Worm (Caenorhabditis elegans) whole organism, L4 larva: ENCODE results near the gene Y32F6A.4.
A peak's percentile ranks its signal among the peaks of the same experiment; 100 is the strongest.

Experiments
- D1046.2 ChIP-seq: fragments of 200-800 bp; sonication (Bioruptor generic); IDR thresholded peaks from 2 replicates; pipeline ENCODE4 v1.3.6; 2022; ENCODE audit warnings: missing genetic modification characterization, missing compliant biosample characterization
- R02D3.7 ChIP-seq: fragments of 150-350 bp; sonication (generic microtip); optimal IDR thresholded peaks from 3 replicates; lab custom pipeline; 2014; ENCODE audit warnings: missing biosample characterization, missing genetic modification characterization
- Y105C5A.15 ChIP-seq: fragments of 200-800 bp; sonication (Bioruptor generic); IDR thresholded peaks from 2 replicates; pipeline ENCODE4 v1.3.6; 2022; ENCODE audit warnings: missing genetic modification characterization, missing compliant biosample characterization
- Y48G9A.11 ChIP-seq: fragments of 200-800 bp; sonication (Bioruptor generic); IDR thresholded peaks from 2 replicates; pipeline ENCODE4 v1.3.6; 2022; ENCODE audit warnings: missing genetic modification reagents, missing genetic modification characterization, missing compliant biosample characterization
- ZK337.2 ChIP-seq: fragments of 200-800 bp; sonication (Bioruptor generic); IDR thresholded peaks from 2 replicates; pipeline ENCODE4 v1.3.6; 2022; ENCODE audit warnings: missing genetic modification reagents, missing genetic modification characterization, missing compliant biosample characterization
- aha-1 ChIP-seq: fragments of 150-350 bp; peaks from one replicate; lab custom pipeline; 2014; ENCODE audit warnings: missing biosample characterization, missing genetic modification characterization
- aly-2 ChIP-seq: sonication (generic microtip); optimal IDR thresholded peaks from 2 replicates; lab custom pipeline; 2018; ENCODE audit warnings: missing biosample characterization, missing genetic modification characterization
- ama-1 ChIP-seq: fragments of 150-350 bp; optimal IDR thresholded peaks from 2 replicates; lab custom pipeline; 2014; ENCODE audit warnings: inconsistent platforms, mixed read lengths
- arid-1 ChIP-seq: fragments of 200-800 bp; sonication (Bioruptor generic); conservative IDR thresholded peaks from 2 replicates; pipeline ENCODE4 v1.3.6; 2022; ENCODE audit warnings: missing genetic modification reagents, missing genetic modification characterization, missing compliant biosample characterization
- attf-4 ChIP-seq: sonication (generic microtip); optimal IDR thresholded peaks from 3 replicates; lab custom pipeline; 2017; ENCODE audit warnings: missing biosample characterization, missing genetic modification characterization
- ceh-82 ChIP-seq: sonication (generic microtip); optimal IDR thresholded peaks from 2 replicates; lab custom pipeline; 2017; ENCODE audit warnings: missing biosample characterization, missing genetic modification characterization
- ces-1 ChIP-seq: fragments of 150-350 bp; sonication (generic microtip); optimal IDR thresholded peaks from 4 replicates; lab custom pipeline; 2014; ENCODE audit warnings: missing biosample characterization, missing genetic modification reagents, missing genetic modification characterization
- cey-2 ChIP-seq: sonication (generic microtip); optimal IDR thresholded peaks from 3 replicates; lab custom pipeline; 2017; ENCODE audit warnings: missing genetic modification characterization, mild to moderate bottlenecking, missing compliant biosample characterization, antibody characterized with exemption, borderline replicate concordance; ENCODE audit not compliant: insufficient read depth
- ctbp-1 ChIP-seq: fragments of 200-800 bp; sonication (Bioruptor generic); IDR thresholded peaks from 2 replicates; pipeline ENCODE4 v1.3.6; 2022; ENCODE audit warnings: missing genetic modification reagents, missing genetic modification characterization, missing compliant biosample characterization
- daf-16 ChIP-seq, 3 experiments: sonication (generic microtip); optimal IDR thresholded peaks; 2 replicates each; lab custom pipeline; 2016 to 2017; ENCODE audit warnings: missing genetic modification characterization in 3 of 3, missing genetic modification reagents in 3 of 3, mild to moderate bottlenecking in 2 of 3, missing compliant biosample characterization in 2 of 3, missing biosample characterization in 1 of 3, moderate library complexity in 1 of 3
- daf-8 ChIP-seq: fragments of 200-800 bp; sonication (Bioruptor generic); IDR thresholded peaks from 2 replicates; pipeline ENCODE4 v1.3.6; 2022; ENCODE audit warnings: missing genetic modification characterization, missing compliant biosample characterization
- dmd-6 ChIP-seq: fragments of 200-800 bp; sonication (Bioruptor generic); IDR thresholded peaks from 2 replicates; pipeline ENCODE4 v1.3.6; 2022; ENCODE audit warnings: missing genetic modification reagents, missing genetic modification characterization, missing compliant biosample characterization
- dve-1 ChIP-seq: sonication (generic microtip); optimal IDR thresholded peaks from 2 replicates; lab custom pipeline; 2017; ENCODE audit warnings: antibody characterized with exemption, mild to moderate bottlenecking, missing genetic modification characterization, missing compliant biosample characterization; ENCODE audit not compliant: insufficient read depth
- fos-1 ChIP-seq: fragments of 150-350 bp; optimal IDR thresholded peaks from 2 replicates; lab custom pipeline; 2014; ENCODE audit warnings: missing biosample characterization, missing genetic modification characterization
- gei-8 ChIP-seq: fragments of 200-800 bp; sonication (Bioruptor generic); optimal IDR thresholded peaks from 2 replicates; lab custom pipeline; 2018; ENCODE audit warnings: mild to moderate bottlenecking, missing genetic modification characterization, missing compliant biosample characterization
- hlh-30 ChIP-seq: sonication (generic microtip); optimal IDR thresholded peaks from 2 replicates; lab custom pipeline; 2017; ENCODE audit warnings: antibody characterized with exemption, mild to moderate bottlenecking, missing genetic modification characterization, missing compliant biosample characterization; ENCODE audit not compliant: insufficient read depth
- hmg-1.1 ChIP-seq: fragments of 200-800 bp; sonication (Bioruptor generic); IDR thresholded peaks from 2 replicates; pipeline ENCODE4 v1.3.6; 2022; ENCODE audit warnings: missing genetic modification reagents, missing genetic modification characterization, missing compliant biosample characterization
- jun-1 ChIP-seq: fragments of 150-350 bp; optimal IDR thresholded peaks from 2 replicates; lab custom pipeline; 2014; ENCODE audit warnings: missing biosample characterization, missing genetic modification reagents, missing genetic modification characterization
- lin-13 ChIP-seq: fragments of 150-350 bp; optimal IDR thresholded peaks from 2 replicates; lab custom pipeline; 2014; ENCODE audit warnings: missing biosample characterization, missing genetic modification reagents, missing genetic modification characterization
- lin-39 ChIP-seq: fragments of 150-350 bp; optimal IDR thresholded peaks from 2 replicates; lab custom pipeline; 2014; ENCODE audit warnings: missing biosample characterization, missing genetic modification reagents, missing genetic modification characterization
- lir-3 ChIP-seq: sonication (generic microtip); optimal IDR thresholded peaks from 2 replicates; lab custom pipeline; 2016; ENCODE audit warnings: mild to moderate bottlenecking, missing genetic modification characterization, missing compliant biosample characterization
- mdt-29 ChIP-seq: fragments of 200-800 bp; sonication (Bioruptor generic); IDR thresholded peaks from 2 replicates; pipeline ENCODE4 v1.3.6; 2022; ENCODE audit warnings: missing genetic modification reagents, missing genetic modification characterization, missing compliant biosample characterization
- mep-1 ChIP-seq: fragments of 150-350 bp; sonication (generic microtip); optimal IDR thresholded peaks from 3 replicates; lab custom pipeline; 2014; ENCODE audit warnings: missing biosample characterization, missing genetic modification characterization
- mxl-3 ChIP-seq: fragments of 200-800 bp; sonication (Bioruptor generic); optimal IDR thresholded peaks from 2 replicates; lab custom pipeline; 2018; ENCODE audit warnings: mild to moderate bottlenecking, missing genetic modification characterization, missing compliant biosample characterization
- nhr-11 ChIP-seq: fragments of 150-350 bp; optimal IDR thresholded peaks from 2 replicates; lab custom pipeline; 2014; ENCODE audit warnings: missing biosample characterization, missing genetic modification characterization
- nhr-111 ChIP-seq: fragments of 200-800 bp; sonication (Bioruptor generic); optimal IDR thresholded peaks from 2 replicates; lab custom pipeline; 2018; ENCODE audit warnings: mild to moderate bottlenecking, missing genetic modification characterization, missing compliant biosample characterization
- nhr-28 ChIP-seq: fragments of 150-350 bp; optimal IDR thresholded peaks from 2 replicates; lab custom pipeline; 2014; ENCODE audit warnings: missing biosample characterization, missing genetic modification characterization
- nhr-41 ChIP-seq: fragments of 200-800 bp; sonication (Bioruptor generic); IDR thresholded peaks from 2 replicates; pipeline ENCODE4 v1.3.6; 2022; ENCODE audit warnings: missing genetic modification reagents, missing genetic modification characterization, missing compliant biosample characterization
- nhr-77 ChIP-seq: fragments of 150-350 bp; optimal IDR thresholded peaks from 2 replicates; lab custom pipeline; 2014; ENCODE audit warnings: missing biosample characterization, missing genetic modification characterization
- pha-4 ChIP-seq, 2 experiments: fragments of 150-350 bp in 1 of 2; fragments of 200-800 bp in 1 of 2; sonication (Bioruptor generic) in 1 of 2; IDR thresholded peaks in 1 of 2; optimal IDR thresholded peaks in 1 of 2; 2 replicates each; pipeline versions ENCODE4 v1.3.6 to Lab custom; 2014 to 2022; ENCODE audit warnings: missing genetic modification characterization in 2 of 2, missing genetic modification reagents in 2 of 2, missing biosample characterization in 1 of 2, missing compliant biosample characterization in 1 of 2
- pqm-1 ChIP-seq: sonication (generic microtip); optimal IDR thresholded peaks from 2 replicates; lab custom pipeline; 2017; ENCODE audit warnings: missing biosample characterization, missing genetic modification characterization
- set-16 ChIP-seq: fragments of 200-800 bp; sonication (Bioruptor generic); IDR thresholded peaks from 2 replicates; pipeline ENCODE4 v1.3.6; 2022; ENCODE audit warnings: missing genetic modification reagents, missing genetic modification characterization, missing compliant biosample characterization
- skn-1 ChIP-seq: fragments of 150-350 bp; optimal IDR thresholded peaks from 2 replicates; lab custom pipeline; 2014; ENCODE audit warnings: missing biosample characterization, missing genetic modification characterization
- spr-1 ChIP-seq: sonication (generic microtip); optimal IDR thresholded peaks from 2 replicates; lab custom pipeline; 2016; ENCODE audit warnings: mild to moderate bottlenecking, missing genetic modification characterization, missing compliant biosample characterization
- tra-1 ChIP-seq: fragments of 200-800 bp; sonication (Bioruptor generic); IDR thresholded peaks from 2 replicates; pipeline ENCODE4 v1.3.6; 2022; ENCODE audit warnings: missing genetic modification reagents, missing genetic modification characterization, missing compliant biosample characterization
- unc-130 ChIP-seq: sonication (generic microtip); optimal IDR thresholded peaks from 2 replicates; lab custom pipeline; 2016; ENCODE audit warnings: missing genetic modification reagents, missing genetic modification characterization, missing compliant biosample characterization
- unc-62 ChIP-seq, 3 experiments: fragments of 150-350 bp in 1 of 3; sonication (generic microtip); optimal IDR thresholded peaks in 2 of 3; peaks in 1 of 3; 1 replicate in 1 of 3; 2 replicates in 2 of 3; lab custom pipeline; 2014 to 2017; ENCODE audit warnings: missing biosample characterization in 3 of 3, missing genetic modification characterization in 3 of 3, missing genetic modification reagents in 3 of 3, missing genotype in 1 of 3
- vab-7 ChIP-seq: fragments of 200-800 bp; sonication (Bioruptor generic); IDR thresholded peaks from 2 replicates; pipeline ENCODE4 v1.3.6; 2022; ENCODE audit warnings: missing genetic modification reagents, missing genetic modification characterization, missing compliant biosample characterization
- zag-1 ChIP-seq: fragments of 150-350 bp; optimal IDR thresholded peaks from 2 replicates; lab custom pipeline; 2014; ENCODE audit warnings: missing biosample characterization, missing genetic modification characterization
- zfp-3 ChIP-seq: fragments of 200-800 bp; sonication (Bioruptor generic); conservative IDR thresholded peaks from 2 replicates; pipeline ENCODE4 v1.3.6; 2022; ENCODE audit warnings: missing genetic modification reagents, missing genetic modification characterization, missing compliant biosample characterization
- zip-11 ChIP-seq: fragments of 200-800 bp; sonication (Bioruptor generic); IDR thresholded peaks from 2 replicates; pipeline ENCODE4 v1.3.6; 2022; ENCODE audit warnings: missing genetic modification characterization, missing compliant biosample characterization
- ztf-11 ChIP-seq: fragments of 150-350 bp; optimal IDR thresholded peaks from 2 replicates; lab custom pipeline; 2014; ENCODE audit warnings: missing biosample characterization, missing genetic modification characterization
- ztf-7 ChIP-seq: fragments of 150-350 bp; optimal IDR thresholded peaks from 2 replicates; lab custom pipeline; 2014; ENCODE audit warnings: missing biosample characterization, missing genetic modification characterization

The Y32F6A.4 gene

DNA sequence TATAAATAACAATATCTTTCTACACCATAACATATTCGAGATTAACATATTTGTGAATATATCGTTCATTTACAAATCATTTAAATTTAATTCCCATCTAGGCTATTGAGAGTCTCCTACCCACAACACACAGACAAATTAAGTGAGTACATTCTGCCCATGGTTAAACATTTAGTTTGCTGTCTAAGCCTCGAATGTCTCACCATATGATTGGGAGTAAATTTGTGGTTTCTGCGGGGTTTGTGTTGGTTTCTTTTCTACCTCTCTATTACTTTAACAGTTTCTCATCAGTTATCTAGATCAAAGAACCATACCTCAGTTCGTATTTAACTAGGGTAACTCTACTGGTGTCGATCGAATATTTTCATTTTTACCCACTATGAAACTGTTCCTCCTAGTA lies 35.4 kb downstream of the Y32F6A.4 start, which contains the start of gene ugt-2 (continued):
- TF ChIP-seq pha-4 (GFP tag; IDR thresholded peaks at IDR 0.05; lab: Robert Waterston, UW), result no peak
- no peak for TF ChIP-seq pha-4 (tag; optimal IDR thresholded peaks at IDR 0.05; lab: Kevin White, UChicago)
- TF ChIP-seq spr-1, result no peak
- TF ChIP-seq aly-2 (tag; lab: Kevin White, UChicago), result no peak
- peak; percentile 63 for TF ChIP-seq dmd-6 (GFP tag; lab: Robert Waterston, UW)
- TF ChIP-seq nhr-41 (GFP tag; lab: Robert Waterston, UW), result no peak
- TF ChIP-seq cey-2 (tag; lab: Kevin White, UChicago), result no peak
- TF ChIP-seq arid-1 (GFP tag; lab: Robert Waterston, UW), result no peak
- no peak for TF ChIP-seq hmg-1.1 (GFP tag; lab: Robert Waterston, UW)
- no peak for TF ChIP-seq mep-1
- peak; percentile 74 for TF ChIP-seq pqm-1 (tag; lab: Kevin White, UChicago)
- TF ChIP-seq ceh-82 (tag; lab: Kevin White, UChicago), result no peak
- TF ChIP-seq set-16 (GFP tag; lab: Robert Waterston, UW), result no peak
- TF ChIP-seq ZK337.2 (GFP tag; lab: Robert Waterston, UW), result no peak
- TF ChIP-seq nhr-77 (tag; lab: Kevin White, UChicago), result peak; percentile 33
- TF ChIP-seq aha-1 (tag; lab: Kevin White, UChicago), result no peak
- TF ChIP-seq unc-130 (GFP tag; lab: Kevin White, UChicago), result no peak
- TF ChIP-seq tra-1 (GFP tag; lab: Robert Waterston, UW), result no peak
- TF ChIP-seq fos-1, result no peak
- TF ChIP-seq nhr-111 (GFP tag; lab: Kevin White, UChicago), result no peak
- TF ChIP-seq ces-1 (GFP tag; lab: Kevin White, UChicago), result no peak
- TF ChIP-seq ama-1 (lab: Kevin White, UChicago), result no peak
- TF ChIP-seq jun-1, result no peak
- TF ChIP-seq Y105C5A.15 (GFP tag; lab: Robert Waterston, UW), result no peak
- no peak for TF ChIP-seq R02D3.7 (tag; lab: Kevin White, UChicago)
- TF ChIP-seq skn-1, result no peak
- no peak for TF ChIP-seq lir-3 (tag; lab: Kevin White, UChicago)
- no peak for TF ChIP-seq daf-16 (GFP tag; optimal IDR thresholded peaks at IDR 0.05; lab: Kevin White, UChicago)
- peak; percentile 39 for TF ChIP-seq daf-16 (tag; optimal IDR thresholded peaks at IDR 0.05; lab: Kevin White, UChicago)
- peak; percentile 15 for TF ChIP-seq dve-1
- no peak for TF ChIP-seq ctbp-1
- TF ChIP-seq gei-8 (GFP tag; lab: Kevin White, UChicago), result no peak
- TF ChIP-seq zag-1 (tag; lab: Kevin White, UChicago), result no peak
- TF ChIP-seq hlh-30 (tag; lab: Kevin White, UChicago), result peak; percentile 2
- no peak for TF ChIP-seq lin-39
- TF ChIP-seq lin-13 (GFP tag; lab: Kevin White, UChicago), result no peak
- no peak for TF ChIP-seq mxl-3 (GFP tag; lab: Kevin White, UChicago)
- no peak for TF ChIP-seq D1046.2 (GFP tag; lab: Robert Waterston, UW)

DNA sequence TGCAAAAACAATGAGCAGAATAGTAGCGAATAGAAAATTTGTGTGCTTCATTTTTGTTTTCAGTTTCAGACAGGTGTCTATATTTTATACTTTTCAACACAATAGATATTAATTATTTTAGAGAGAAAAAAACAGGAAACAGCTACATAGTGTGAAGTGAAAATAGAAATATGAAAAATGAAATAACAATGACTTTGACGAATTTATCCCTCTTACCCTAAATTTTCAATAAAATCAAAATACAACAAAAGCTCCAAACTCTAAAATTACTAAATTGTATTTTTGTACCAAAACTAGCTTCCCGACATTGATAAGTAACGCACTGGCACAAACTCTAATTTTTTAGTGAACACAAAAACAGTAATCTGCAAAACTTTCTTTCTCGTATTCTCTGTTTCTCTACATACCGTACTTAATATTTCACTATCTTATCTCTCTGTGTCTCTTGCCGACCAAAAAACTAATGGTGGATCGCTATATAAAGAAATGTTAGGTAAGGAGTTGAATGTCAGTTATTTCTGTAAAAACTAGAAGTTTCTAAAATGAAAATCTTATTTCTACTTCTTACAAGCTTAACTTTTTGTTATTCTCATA lies 38.6 kb downstream of the Y32F6A.4 start, which contains the start of the genes col-151 and ugt-1:
Gene col-151 (minus strand): TSS at position 51 of the 594 bp plus-strand sequence.
Gene ugt-1 (plus strand): TSS at position 491 of the 594 bp plus-strand sequence.
- TF ChIP-seq pha-4 (GFP tag; IDR thresholded peaks at IDR 0.05; lab: Robert Waterston, UW) (no peak), pha-4 (tag; optimal IDR thresholded peaks at IDR 0.05; lab: Kevin White, UChicago) (no peak), aha-1 (tag; lab: Kevin White, UChicago) (no peak), ztf-11 (tag; lab: Kevin White, UChicago) (no peak), dve-1 (peak; percentile 34), mxl-3 (GFP tag; lab: Kevin White, UChicago) (no peak), zfp-3 (GFP tag; lab: Robert Waterston, UW) (no peak), attf-4 (tag; lab: Kevin White, UChicago) (no peak), aly-2 (tag; lab: Kevin White, UChicago) (no peak), nhr-28 (peak; percentile 63), hmg-1.1 (GFP tag; lab: Robert Waterston, UW) (no peak), pqm-1 (tag; lab: Kevin White, UChicago) (peak; percentile 67), vab-7 (GFP tag; lab: Robert Waterston, UW) (no peak), ztf-7 (tag; lab: Kevin White, UChicago) (no peak), zip-11 (GFP tag; lab: Robert Waterston, UW) (no peak), nhr-11 (tag; lab: Kevin White, UChicago) (no peak), daf-8 (GFP tag; lab: Robert Waterston, UW) (no peak), gei-8 (GFP tag; lab: Kevin White, UChicago) (no peak), daf-16 (GFP tag; optimal IDR thresholded peaks at IDR 0.05; lab: Kevin White, UChicago) (no peak), daf-16 (tag; optimal IDR thresholded peaks at IDR 0.05; lab: Kevin White, UChicago) (peak; percentile 41), mdt-29 (GFP tag; lab: Robert Waterston, UW) (no peak), Y48G9A.11 (no peak), unc-62 (GFP tag; optimal IDR thresholded peaks at IDR 0.05 in 1 of 2; lab: Kevin White, UChicago) (no peak), unc-62 (tag; optimal IDR thresholded peaks at IDR 0.05; lab: Kevin White, UChicago) (no peak)
